Fruit fly (Drosophila melanogaster) whole organism, embryonic: ENCODE results near the gene CG5157.

ENCODE experiments used
- Ada2b ChIP-seq: fragments of 200-800 bp; sonication (Bioruptor generic); IDR thresholded peaks from 2 replicates; pipeline ENCODE4 v1.3.6; 2022; ENCODE audit warnings: missing biosample characterization, missing genetic modification characterization
- Atf-2 ChIP-seq: fragments of 200-800 bp; sonication (Bioruptor generic); optimal IDR thresholded peaks from 2 replicates; lab custom pipeline; 2016; ENCODE audit warnings: missing biosample characterization, missing genetic modification characterization
- Atf3 ChIP-seq: fragments of 200-800 bp; sonication (Bioruptor generic); optimal IDR thresholded peaks from 3 replicates; lab custom pipeline; 2016; ENCODE audit warnings: missing biosample characterization, missing genetic modification characterization
- Blimp-1 ChIP-seq: fragments of 200-800 bp; sonication (Bioruptor generic); optimal IDR thresholded peaks from 3 replicates; lab custom pipeline; 2018; ENCODE audit warnings: missing biosample characterization, missing genetic modification characterization, mild to moderate bottlenecking, moderate library complexity, missing genetic modification reagents
- CG10267 ChIP-seq: fragments of 200-800 bp; sonication (Bioruptor generic); optimal IDR thresholded peaks from 2 replicates; lab custom pipeline; 2018; ENCODE audit warnings: missing biosample characterization, mild to moderate bottlenecking, missing genetic modification characterization, moderate library complexity
- CG10654 ChIP-seq: fragments of 200-800 bp; sonication (Bioruptor generic); optimal IDR thresholded peaks from 2 replicates; lab custom pipeline; 2016; ENCODE audit warnings: missing biosample characterization, missing genetic modification characterization
- CG11723 ChIP-seq: fragments of 200-800 bp; sonication (Bioruptor generic); optimal IDR thresholded peaks from 2 replicates; lab custom pipeline; 2017; ENCODE audit warnings: missing biosample characterization, mild to moderate bottlenecking, missing genetic modification characterization
- CG12744 ChIP-seq: fragments of 200-800 bp; sonication (Bioruptor generic); optimal IDR thresholded peaks from 2 replicates; lab custom pipeline; 2016; ENCODE audit warnings: missing biosample characterization, missing genetic modification characterization
- CG13296 ChIP-seq: fragments of 200-800 bp; sonication (Bioruptor generic); optimal IDR thresholded peaks from 3 replicates; lab custom pipeline; 2018; ENCODE audit warnings: missing biosample characterization, mild to moderate bottlenecking, missing genetic modification characterization
- CG13894 ChIP-seq: fragments of 200-800 bp; sonication (Bioruptor generic); optimal IDR thresholded peaks from 3 replicates; lab custom pipeline; 2018; ENCODE audit warnings: missing biosample characterization, mild to moderate bottlenecking, missing genetic modification characterization, moderate library complexity
- CG15601 ChIP-seq: fragments of 200-800 bp; sonication (Bioruptor generic); optimal IDR thresholded peaks from 3 replicates; lab custom pipeline; 2019; ENCODE audit warnings: missing biosample characterization, mild to moderate bottlenecking, missing genetic modification characterization, moderate library complexity
- CG1647 ChIP-seq: fragments of 200-800 bp; sonication (Bioruptor generic); optimal IDR thresholded peaks from 3 replicates; lab custom pipeline; 2016; ENCODE audit warnings: missing biosample characterization, missing genetic modification characterization
- CG16813 ChIP-seq: fragments of 200-800 bp; sonication (Bioruptor generic); IDR thresholded peaks from 3 replicates; pipeline ENCODE4 v1.3.6; 2022; ENCODE audit warnings: missing biosample characterization, missing genetic modification characterization; ENCODE audit not compliant: partially characterized antibody
- CG17359 ChIP-seq: fragments of 200-800 bp; sonication (Bioruptor generic); optimal IDR thresholded peaks from 3 replicates; lab custom pipeline; 2018; ENCODE audit warnings: missing biosample characterization, mild to moderate bottlenecking, missing genetic modification characterization, moderate library complexity
- CG17612 ChIP-seq: fragments of 200-800 bp; sonication (Bioruptor generic); IDR thresholded peaks from 2 replicates; pipeline ENCODE4 v1.3.6; 2022; ENCODE audit warnings: missing biosample characterization, missing genetic modification characterization
- CG17829 ChIP-seq: fragments of 200-800 bp; optimal IDR thresholded peaks from 2 replicates; lab custom pipeline; 2019; ENCODE audit warnings: missing biosample characterization, mild to moderate bottlenecking, missing genetic modification characterization, moderate library complexity
- CG1792 ChIP-seq: fragments of 200-800 bp; sonication (Bioruptor generic); optimal IDR thresholded peaks from 2 replicates; lab custom pipeline; 2016; ENCODE audit warnings: missing biosample characterization, missing genetic modification characterization
- CG31388 ChIP-seq: fragments of 200-800 bp; sonication (Bioruptor generic); optimal IDR thresholded peaks from 2 replicates; lab custom pipeline; 2016; ENCODE audit warnings: missing biosample characterization, missing genetic modification characterization
- CG3726 ChIP-seq: fragments of 200-800 bp; sonication (Bioruptor generic); IDR thresholded peaks from 3 replicates; pipeline ENCODE4, ENCODE4 v1.3.6; 2022; ENCODE audit warnings: missing biosample characterization, missing genetic modification characterization
- CG4820 ChIP-seq: fragments of 200-800 bp; sonication (Bioruptor generic); optimal IDR thresholded peaks from 3 replicates; lab custom pipeline; 2016; ENCODE audit warnings: missing biosample characterization, missing genetic modification characterization
- CG6791 ChIP-seq: fragments of 200-800 bp; sonication (Bioruptor generic); IDR thresholded peaks from 3 replicates; pipeline ENCODE4 v1.3.6; 2022; ENCODE audit warnings: missing biosample characterization, missing genetic modification characterization; ENCODE audit not compliant: partially characterized antibody
- CG6854 ChIP-seq: fragments of 200-800 bp; sonication (Bioruptor generic); optimal IDR thresholded peaks from 3 replicates; lab custom pipeline; 2017; ENCODE audit warnings: missing biosample characterization, mild to moderate bottlenecking, missing genetic modification characterization
- CG7786 ChIP-seq: fragments of 200-800 bp; sonication (Bioruptor generic); optimal IDR thresholded peaks from 2 replicates; lab custom pipeline; 2016; ENCODE audit warnings: missing biosample characterization, missing genetic modification characterization
- Dad ChIP-seq: fragments of 200-800 bp; sonication (Bioruptor generic); optimal IDR thresholded peaks from 3 replicates; lab custom pipeline; 2016; ENCODE audit warnings: missing biosample characterization, missing genetic modification characterization
- HLH54F ChIP-seq: fragments of 200-800 bp; sonication (Bioruptor generic); optimal IDR thresholded peaks from 3 replicates; lab custom pipeline; 2016; ENCODE audit warnings: missing biosample characterization, missing genetic modification characterization
- Lim3 ChIP-seq: fragments of 200-800 bp; sonication (Bioruptor generic); IDR thresholded peaks from 2 replicates; pipeline ENCODE4 v1.3.6; 2022; ENCODE audit warnings: missing biosample characterization, missing genetic modification characterization
- NFAT ChIP-seq: fragments of 200-800 bp; sonication (Bioruptor generic); IDR thresholded peaks from 2 replicates; pipeline ENCODE4 v1.3.6; 2022; ENCODE audit warnings: missing biosample characterization, missing genetic modification characterization
- al ChIP-seq: fragments of 200-800 bp; sonication (Bioruptor generic); IDR thresholded peaks from 2 replicates; pipeline ENCODE4 v1.3.6; 2022; ENCODE audit warnings: missing biosample characterization, missing genetic modification characterization
- chn ChIP-seq: fragments of 200-800 bp; sonication (Bioruptor generic); optimal IDR thresholded peaks from 2 replicates; lab custom pipeline; 2016; ENCODE audit warnings: missing biosample characterization, missing genetic modification characterization
- cwo ChIP-seq: fragments of 200-800 bp; sonication (Bioruptor generic); optimal IDR thresholded peaks from 3 replicates; lab custom pipeline; 2017; ENCODE audit warnings: missing biosample characterization, missing genetic modification characterization, mild to moderate bottlenecking, moderate library complexity, missing genetic modification reagents
- da ChIP-seq: fragments of 200-800 bp; sonication (Bioruptor generic); optimal IDR thresholded peaks from 2 replicates; lab custom pipeline; 2016; ENCODE audit warnings: missing biosample characterization, missing genetic modification characterization
- disco-r ChIP-seq: fragments of 200-800 bp; sonication (Bioruptor generic); optimal IDR thresholded peaks from 2 replicates; lab custom pipeline; 2016; ENCODE audit warnings: missing biosample characterization, missing genetic modification characterization
- dmrt11E ChIP-seq: fragments of 200-800 bp; sonication (Bioruptor generic); optimal IDR thresholded peaks from 3 replicates; lab custom pipeline; 2018; ENCODE audit warnings: missing biosample characterization, mild to moderate bottlenecking, missing genetic modification characterization, moderate library complexity
- dmrt99B ChIP-seq: fragments of 200-800 bp; sonication (Bioruptor generic); optimal IDR thresholded peaks from 2 replicates; lab custom pipeline; 2018; ENCODE audit warnings: missing biosample characterization, mild to moderate bottlenecking, missing genetic modification characterization, moderate library complexity
- fru ChIP-seq: fragments of >200 bp; optimal IDR thresholded peaks from 2 replicates; lab custom pipeline; 2017
- fu2 ChIP-seq: fragments of 200-800 bp; sonication (Bioruptor generic); optimal IDR thresholded peaks from 2 replicates; lab custom pipeline; 2016; ENCODE audit warnings: missing biosample characterization, missing genetic modification characterization
- gsb-n ChIP-seq: fragments of 200-800 bp; sonication (Bioruptor generic); optimal IDR thresholded peaks from 3 replicates; lab custom pipeline; 2018; ENCODE audit warnings: missing biosample characterization, mild to moderate bottlenecking, missing genetic modification characterization
- hb ChIP-seq: fragments of 200-800 bp; sonication (Bioruptor generic); IDR thresholded peaks from 3 replicates; pipeline ENCODE4 v1.3.6; 2022; ENCODE audit warnings: missing biosample characterization, missing genetic modification characterization; ENCODE audit not compliant: partially characterized antibody
- hkb ChIP-seq, 2 experiments: fragments of 200-800 bp in 1 of 2; fragments of >200 bp in 1 of 2; sonication (Bioruptor generic) in 1 of 2; IDR thresholded peaks in 1 of 2; optimal IDR thresholded peaks in 1 of 2; 2 replicates each; pipeline versions ENCODE4 v1.3.6 to Lab custom; 2017 to 2022; ENCODE audit warnings: missing biosample characterization in 1 of 2, missing genetic modification characterization in 1 of 2
- hth ChIP-seq: fragments of >200 bp; optimal IDR thresholded peaks from 2 replicates; lab custom pipeline; 2017; ENCODE audit warnings: inconsistent platforms
- jing ChIP-seq: fragments of 200-800 bp; sonication (Bioruptor generic); optimal IDR thresholded peaks from 2 replicates; lab custom pipeline; 2018; ENCODE audit warnings: missing biosample characterization, mild to moderate bottlenecking, missing genetic modification characterization
- knrl ChIP-seq: fragments of 200-800 bp; sonication (Bioruptor generic); IDR thresholded peaks from 3 replicates; pipeline ENCODE4 v1.3.6; 2022; ENCODE audit warnings: missing biosample characterization, missing genetic modification characterization; ENCODE audit not compliant: partially characterized antibody
- mirr ChIP-seq: fragments of 200-800 bp; sonication (Bioruptor generic); optimal IDR thresholded peaks from 3 replicates; lab custom pipeline; 2018; ENCODE audit warnings: missing biosample characterization, mild to moderate bottlenecking, missing genetic modification characterization
- mld ChIP-seq: fragments of 200-800 bp; sonication (Bioruptor generic); IDR thresholded peaks from 3 replicates; pipeline ENCODE4 v1.3.6; 2022; ENCODE audit warnings: missing biosample characterization, missing genetic modification characterization; ENCODE audit not compliant: partially characterized antibody
- phol ChIP-seq: fragments of 200-800 bp; sonication (Bioruptor generic); optimal IDR thresholded peaks from 3 replicates; lab custom pipeline; 2018; ENCODE audit warnings: missing biosample characterization, mild to moderate bottlenecking, missing genetic modification characterization, moderate library complexity
- pzg ChIP-seq: fragments of 200-800 bp; sonication (Bioruptor generic); optimal IDR thresholded peaks from 3 replicates; lab custom pipeline; 2018; ENCODE audit warnings: missing biosample characterization, mild to moderate bottlenecking, missing genetic modification characterization, moderate library complexity
- ranshi ChIP-seq: fragments of 200-800 bp; sonication (Bioruptor generic); IDR thresholded peaks from 2 replicates; pipeline ENCODE4 v1.3.6; 2022; ENCODE audit warnings: missing biosample characterization, missing genetic modification characterization
- rib ChIP-seq: fragments of 200-800 bp; sonication (Bioruptor generic); IDR thresholded peaks from 2 replicates; pipeline ENCODE4 v1.3.6; 2022; ENCODE audit warnings: missing biosample characterization, missing genetic modification characterization
- sim ChIP-seq: fragments of 200-800 bp; sonication (Bioruptor generic); IDR thresholded peaks from 2 replicates; pipeline ENCODE4 v1.3.6; 2022; ENCODE audit warnings: missing biosample characterization, missing genetic modification characterization
- slp2 ChIP-seq: fragments of 200-800 bp; sonication (Bioruptor generic); optimal IDR thresholded peaks from 2 replicates; lab custom pipeline; 2016; ENCODE audit warnings: missing biosample characterization, missing genetic modification characterization
- sqz ChIP-seq: fragments of 200-800 bp; sonication (Bioruptor generic); optimal IDR thresholded peaks from 3 replicates; lab custom pipeline; 2018; ENCODE audit warnings: missing biosample characterization, mild to moderate bottlenecking, missing genetic modification characterization
- tna ChIP-seq: fragments of 200-800 bp; sonication (Bioruptor generic); IDR thresholded peaks from 2 replicates; pipeline ENCODE4 v1.3.6; 2022; ENCODE audit warnings: missing biosample characterization, missing genetic modification characterization; ENCODE audit not compliant: partially characterized antibody

CG5157 gene

dm6 chr3L:16150161-16150538 lies 12.5 kb upstream of the CG5157 start (continued):
- no peak for TF ChIP-seq Lim3 (GFP tag; lab: Robert Waterston, UW)
- TF ChIP-seq HLH54F (GFP tag; lab: Kevin White, UChicago), result no peak
- TF ChIP-seq Ada2b (GFP tag; lab: Robert Waterston, UW), result no peak
- no peak for TF ChIP-seq ranshi
- TF ChIP-seq CG6854, result no peak
- TF ChIP-seq chn (GFP tag; lab: Kevin White, UChicago), result no peak
- no peak for TF ChIP-seq Atf-2 (GFP tag; lab: Kevin White, UChicago)
- TF ChIP-seq disco-r (GFP tag; lab: Kevin White, UChicago), result no peak
- no peak for TF ChIP-seq CG1792 (GFP tag; lab: Kevin White, UChicago)
- no peak for TF ChIP-seq pzg (GFP tag; lab: Kevin White, UChicago)
- TF ChIP-seq CG31388 (GFP tag; lab: Kevin White, UChicago), result no peak
- no peak for TF ChIP-seq dmrt11E (tag; lab: Kevin White, UChicago)
- peak; percentile 97 for TF ChIP-seq mirr
- no peak for TF ChIP-seq al
- TF ChIP-seq CG11723 (GFP tag; lab: Kevin White, UChicago), result no peak
- TF ChIP-seq mld, result no peak
- no peak for TF ChIP-seq da
- no peak for TF ChIP-seq CG17359
- TF ChIP-seq tna (GFP tag; lab: Robert Waterston, UW), result no peak
- TF ChIP-seq Blimp-1 (GFP tag; lab: Kevin White, UChicago), result no peak
- TF ChIP-seq hth (lab: Kevin White, UChicago), result no peak
- TF ChIP-seq phol (tag; lab: Kevin White, UChicago), result no peak
- no peak for TF ChIP-seq fu2 (GFP tag; lab: Kevin White, UChicago)
- no peak for TF ChIP-seq Atf3 (GFP tag; lab: Kevin White, UChicago)
- no peak for TF ChIP-seq cwo (GFP tag; lab: Kevin White, UChicago)
- TF ChIP-seq CG17829 (tag; lab: Kevin White, UChicago), result no peak
- no peak for TF ChIP-seq CG12744
- no peak for TF ChIP-seq jing (GFP tag; lab: Kevin White, UChicago)
- TF ChIP-seq CG15601 (tag; lab: Kevin White, UChicago), result no peak
- no peak for TF ChIP-seq gsb-n (tag; lab: Kevin White, UChicago)
- TF ChIP-seq CG17612 (GFP tag; lab: Robert Waterston, UW), result no peak
- no peak for TF ChIP-seq CG16813 (GFP tag; lab: Robert Waterston, UW)
- TF ChIP-seq CG13894 (tag; lab: Kevin White, UChicago), result peak; percentile 90
- TF ChIP-seq CG3726 (GFP tag; lab: Robert Waterston, UW), result no peak
- TF ChIP-seq knrl (GFP tag; lab: Robert Waterston, UW), result no peak
- no peak for TF ChIP-seq dmrt99B (tag; lab: Kevin White, UChicago)
- no peak for TF ChIP-seq fru (lab: Kevin White, UChicago)
- TF ChIP-seq CG7786 (GFP tag; lab: Kevin White, UChicago), result no peak
- no peak for TF ChIP-seq Dad (GFP tag; lab: Kevin White, UChicago)
- TF ChIP-seq CG1647, result no peak
- no peak for TF ChIP-seq sim (GFP tag; lab: Robert Waterston, UW)
- TF ChIP-seq CG10267 (tag; lab: Kevin White, UChicago), result no peak
- peak; percentile 39; the same call in 1 of the 2 replicates for TF ChIP-seq rib (GFP tag; lab: Robert Waterston, UW)
- TF ChIP-seq slp2 (GFP tag; lab: Kevin White, UChicago), result no peak
- no peak for TF ChIP-seq CG13296 (GFP tag; lab: Kevin White, UChicago)
- TF ChIP-seq CG10654 (GFP tag; lab: Kevin White, UChicago), result no peak
- TF ChIP-seq NFAT (GFP tag; lab: Robert Waterston, UW), result no peak
- no peak for TF ChIP-seq hkb (optimal IDR thresholded peaks at IDR 0.05; lab: Kevin White, UChicago)
- TF ChIP-seq hkb (GFP tag; IDR thresholded peaks at IDR 0.05; lab: Robert Waterston, UW), result no peak
- no peak for TF ChIP-seq hb (GFP tag; lab: Robert Waterston, UW)
- no peak for TF ChIP-seq sqz
- no peak for TF ChIP-seq CG6791 (GFP tag; lab: Robert Waterston, UW)
- TF ChIP-seq CG4820 (GFP tag; lab: Kevin White, UChicago), result no peak
